Fruit fly (Drosophila melanogaster) ovary, adult (tissue): ENCODE measurements around the gene CG9641.

Experiments used
- CG17801 ChIP-seq: fragments of 200-800 bp; optimal IDR thresholded peaks from 2 replicates; lab custom pipeline; 2019; ENCODE audit warnings: missing biosample characterization, mild to moderate bottlenecking, missing genetic modification characterization, moderate library complexity; ENCODE audit not compliant: partially characterized antibody

Gene CG9641

DNA sequence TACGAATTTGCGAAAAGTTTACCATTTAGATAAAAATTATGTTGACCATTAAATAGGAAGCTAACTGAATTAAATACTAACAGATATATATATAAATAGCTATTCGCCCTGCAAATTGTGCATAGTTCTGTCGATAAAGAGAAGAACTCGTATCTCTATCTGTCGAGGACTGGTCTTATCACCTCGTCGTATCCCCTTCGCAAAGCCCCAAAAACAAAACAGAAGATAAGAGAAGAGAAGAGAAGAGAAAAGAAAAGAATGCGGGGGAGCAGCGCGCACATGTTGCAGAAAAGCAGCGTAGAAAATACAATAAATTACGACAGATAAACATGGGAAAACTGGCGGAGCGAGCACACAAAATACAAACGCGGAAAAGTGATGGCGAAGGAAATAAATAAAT, 41.0 kb downstream of the CG9641 start:
- TF ChIP-seq CG17801 (GFP tag; lab: Kevin White, UChicago), result no peak

dm6 chr2L:2931555-2932131, 45.0 kb downstream of the CG9641 start:
- TF ChIP-seq CG17801 (GFP tag; lab: Kevin White, UChicago), result no peak

DNA sequence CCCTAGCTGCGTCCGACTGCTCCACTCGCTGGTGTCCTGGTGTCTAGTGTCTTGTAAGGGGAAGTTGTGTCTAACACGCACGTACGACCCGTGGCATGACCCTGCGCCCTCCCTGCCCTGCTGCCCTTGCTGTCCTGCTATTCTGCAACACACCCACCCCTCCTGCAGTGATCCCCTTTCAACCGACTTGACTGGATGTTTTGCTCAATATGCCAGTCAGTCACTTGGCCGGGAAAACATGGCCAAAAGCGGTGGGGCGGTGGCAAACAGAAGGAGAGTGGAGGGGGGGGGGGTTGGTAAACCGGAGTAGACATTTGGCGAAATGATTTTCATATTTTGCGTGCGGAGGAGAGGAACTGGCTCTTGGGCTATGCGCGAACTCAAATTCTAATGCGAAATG, 46.0 kb downstream of the CG9641 start:
- TF ChIP-seq CG17801 (GFP tag; lab: Kevin White, UChicago), result no peak
